Fruit fly (Drosophila melanogaster) whole organism, embryonic: ENCODE results near the gene fz4.

Source experiments
- ATbp ChIP-seq: fragments of 200-800 bp; sonication (Bioruptor generic); optimal IDR thresholded peaks from 2 replicates; lab custom pipeline; 2017; ENCODE audit warnings: missing biosample characterization, mild to moderate bottlenecking, missing genetic modification characterization, missing genetic modification reagents
- Blimp-1 ChIP-seq: fragments of 200-800 bp; sonication (Bioruptor generic); optimal IDR thresholded peaks from 3 replicates; lab custom pipeline; 2018; ENCODE audit warnings: missing biosample characterization, missing genetic modification characterization, mild to moderate bottlenecking, moderate library complexity, missing genetic modification reagents
- CG10565 ChIP-seq: fragments of 200-800 bp; sonication (Bioruptor generic); optimal IDR thresholded peaks from 3 replicates; lab custom pipeline; 2016; ENCODE audit warnings: missing biosample characterization, mild to moderate bottlenecking, missing genetic modification characterization
- CG10654 ChIP-seq: fragments of 200-800 bp; sonication (Bioruptor generic); optimal IDR thresholded peaks from 2 replicates; lab custom pipeline; 2016; ENCODE audit warnings: missing biosample characterization, missing genetic modification characterization
- CG11093 ChIP-seq: fragments of 200-800 bp; sonication (Bioruptor generic); IDR thresholded peaks from 3 replicates; pipeline ENCODE4 v1.3.6; 2022; ENCODE audit warnings: missing biosample characterization, missing genetic modification characterization
- CG11247 ChIP-seq: fragments of 200-800 bp; sonication (Bioruptor generic); IDR thresholded peaks from 2 replicates; pipeline ENCODE4 v1.3.6; 2022; ENCODE audit warnings: missing biosample characterization, missing genetic modification characterization
- CG11456 ChIP-seq: fragments of 200-800 bp; sonication (Bioruptor generic); IDR thresholded peaks from 3 replicates; pipeline ENCODE4 v1.3.6; 2022; ENCODE audit warnings: missing biosample characterization, missing genetic modification characterization
- CG12104 ChIP-seq: fragments of 200-800 bp; sonication (Bioruptor generic); optimal IDR thresholded peaks from 3 replicates; lab custom pipeline; 2016; ENCODE audit warnings: missing biosample characterization, missing genetic modification characterization
- CG13287 ChIP-seq: fragments of 200-800 bp; sonication (Bioruptor generic); IDR thresholded peaks from 2 replicates; pipeline ENCODE4 v1.3.6; 2022; ENCODE audit warnings: missing biosample characterization, missing genetic modification characterization; ENCODE audit not compliant: partially characterized antibody
- CG13775 ChIP-seq: fragments of 200-800 bp; sonication (Bioruptor generic); optimal IDR thresholded peaks from 3 replicates; lab custom pipeline; 2017; ENCODE audit warnings: missing biosample characterization, mild to moderate bottlenecking, missing genetic modification characterization
- CG14710 ChIP-seq: fragments of 200-800 bp; sonication (Bioruptor generic); optimal IDR thresholded peaks from 3 replicates; lab custom pipeline; 2019; ENCODE audit warnings: missing biosample characterization, mild to moderate bottlenecking, missing genetic modification characterization, moderate library complexity
- CG15514 ChIP-seq: fragments of 200-800 bp; sonication (Bioruptor generic); optimal IDR thresholded peaks from 3 replicates; lab custom pipeline; 2017; ENCODE audit warnings: missing biosample characterization, missing genetic modification characterization, mild to moderate bottlenecking, moderate library complexity, missing genetic modification reagents
- CG15696 ChIP-seq: fragments of 200-800 bp; sonication (Bioruptor generic); optimal IDR thresholded peaks from 2 replicates; lab custom pipeline; 2019; ENCODE audit warnings: missing biosample characterization, mild to moderate bottlenecking, missing genetic modification characterization, moderate library complexity
- CG1647 ChIP-seq: fragments of 200-800 bp; sonication (Bioruptor generic); optimal IDR thresholded peaks from 3 replicates; lab custom pipeline; 2016; ENCODE audit warnings: missing biosample characterization, missing genetic modification characterization
- CG17186 ChIP-seq: fragments of 200-800 bp; sonication (Bioruptor generic); optimal IDR thresholded peaks from 3 replicates; lab custom pipeline; 2017; ENCODE audit warnings: missing biosample characterization, missing genetic modification reagents, missing genetic modification characterization
- CG17328 ChIP-seq: fragments of 200-800 bp; sonication (Bioruptor generic); IDR thresholded peaks from 2 replicates; pipeline ENCODE4 v1.3.6; 2022; ENCODE audit warnings: missing biosample characterization, missing genetic modification characterization
- CG18476 ChIP-seq: fragments of 200-800 bp; sonication (Bioruptor generic); optimal IDR thresholded peaks from 2 replicates; lab custom pipeline; 2016; ENCODE audit warnings: missing biosample characterization, mild to moderate bottlenecking, missing genetic modification characterization
- CG2129 ChIP-seq: fragments of 200-800 bp; sonication (Bioruptor generic); IDR thresholded peaks from 2 replicates; pipeline ENCODE4 v1.3.6; 2022; ENCODE audit warnings: missing biosample characterization, missing genetic modification characterization; ENCODE audit not compliant: partially characterized antibody
- CG32772 ChIP-seq: fragments of 200-800 bp; sonication (Bioruptor generic); IDR thresholded peaks from 2 replicates; pipeline ENCODE4 v1.3.6; 2022; ENCODE audit warnings: missing biosample characterization, missing genetic modification characterization
- CG3407 ChIP-seq: fragments of 200-800 bp; sonication (Bioruptor generic); optimal IDR thresholded peaks from 2 replicates; lab custom pipeline; 2018; ENCODE audit warnings: missing biosample characterization, mild to moderate bottlenecking, missing genetic modification characterization
- CG34224 ChIP-seq: fragments of 200-800 bp; sonication (Bioruptor generic); IDR thresholded peaks from 3 replicates; pipeline ENCODE4 v1.3.6; 2022; ENCODE audit warnings: missing biosample characterization, missing genetic modification characterization; ENCODE audit not compliant: partially characterized antibody
- CG4707 ChIP-seq: fragments of 200-800 bp; sonication (Bioruptor generic); optimal IDR thresholded peaks from 2 replicates; lab custom pipeline; 2018; ENCODE audit warnings: missing biosample characterization, mild to moderate bottlenecking, missing genetic modification characterization, moderate library complexity
- CG6254 ChIP-seq: fragments of 200-800 bp; sonication (Bioruptor generic); optimal IDR thresholded peaks from 3 replicates; lab custom pipeline; 2017; ENCODE audit warnings: mild to moderate bottlenecking, missing biosample characterization, missing genetic modification reagents, missing genetic modification characterization
- CG6654 ChIP-seq: fragments of 200-800 bp; sonication (Bioruptor generic); optimal IDR thresholded peaks from 2 replicates; lab custom pipeline; 2017; ENCODE audit warnings: missing biosample characterization, mild to moderate bottlenecking, missing genetic modification characterization
- CG8924 ChIP-seq: fragments of 200-800 bp; optimal IDR thresholded peaks from 3 replicates; lab custom pipeline; 2019; ENCODE audit warnings: missing biosample characterization, mild to moderate bottlenecking, missing genetic modification characterization, moderate library complexity
- CG9609 ChIP-seq: fragments of 200-800 bp; sonication (Bioruptor generic); optimal IDR thresholded peaks from 3 replicates; lab custom pipeline; 2016; ENCODE audit warnings: missing biosample characterization, missing genetic modification characterization
- CHES-1-like ChIP-seq: fragments of 200-800 bp; sonication (Bioruptor generic); optimal IDR thresholded peaks from 2 replicates; lab custom pipeline; 2016; ENCODE audit warnings: missing biosample characterization, missing genetic modification characterization
- CkIIα-i1 ChIP-seq: fragments of 200-800 bp; sonication (Bioruptor generic); IDR thresholded peaks from 2 replicates; pipeline ENCODE4 v1.3.6; 2022; ENCODE audit warnings: missing biosample characterization, missing genetic modification characterization
- Fer2 ChIP-seq: fragments of 200-800 bp; sonication (Bioruptor generic); optimal IDR thresholded peaks from 2 replicates; lab custom pipeline; 2018; ENCODE audit warnings: missing biosample characterization, mild to moderate bottlenecking, missing genetic modification characterization, moderate library complexity
- Gug ChIP-seq: fragments of 200-800 bp; sonication (Bioruptor generic); IDR thresholded peaks from 4 replicates; pipeline ENCODE4 v1.3.6; 2022; ENCODE audit warnings: missing biosample characterization, missing genetic modification characterization
- HLH54F ChIP-seq: fragments of 200-800 bp; sonication (Bioruptor generic); optimal IDR thresholded peaks from 3 replicates; lab custom pipeline; 2016; ENCODE audit warnings: missing biosample characterization, missing genetic modification characterization
- NK7.1 ChIP-seq: fragments of 200-800 bp; sonication (Bioruptor generic); optimal IDR thresholded peaks from 3 replicates; lab custom pipeline; 2016; ENCODE audit warnings: missing biosample characterization, missing genetic modification characterization
- Trl ChIP-seq, 3 experiments: fragments of >200 bp in 2 of 3; fragments of 200-800 bp in 1 of 3; sonication (Bioruptor generic) in 1 of 3; optimal IDR thresholded peaks; 2 replicates in 1 of 3; 3 replicates in 2 of 3; lab custom pipeline; 2016 to 2017; ENCODE audit warnings: missing biosample characterization in 1 of 3, missing genetic modification characterization in 1 of 3
- Vsx1 ChIP-seq: fragments of 200-800 bp; sonication (Bioruptor generic); optimal IDR thresholded peaks from 2 replicates; lab custom pipeline; 2017; ENCODE audit warnings: missing biosample characterization, mild to moderate bottlenecking, missing genetic modification characterization, missing genetic modification reagents
- abd-A ChIP-seq: fragments of 200-800 bp; sonication (Bioruptor generic); optimal IDR thresholded peaks from 3 replicates; lab custom pipeline; 2019; ENCODE audit warnings: missing biosample characterization, mild to moderate bottlenecking, missing genetic modification characterization, moderate library complexity
- ash1 ChIP-seq: fragments of 200-800 bp; sonication (Bioruptor generic); optimal IDR thresholded peaks from 2 replicates; lab custom pipeline; 2018; ENCODE audit warnings: missing biosample characterization, mild to moderate bottlenecking, missing genetic modification characterization
- cas ChIP-seq: fragments of 200-800 bp; sonication (Bioruptor generic); IDR thresholded peaks from 2 replicates; pipeline ENCODE4 v1.3.6; 2022; ENCODE audit warnings: missing biosample characterization, missing genetic modification characterization
- crc ChIP-seq: fragments of 200-800 bp; sonication (Bioruptor generic); optimal IDR thresholded peaks from 2 replicates; lab custom pipeline; 2016; ENCODE audit warnings: missing biosample characterization, missing genetic modification characterization
- crol ChIP-seq: fragments of 200-800 bp; sonication (Bioruptor generic); IDR thresholded peaks from 2 replicates; pipeline ENCODE4 v1.3.6; 2022; ENCODE audit warnings: missing biosample characterization, missing genetic modification characterization
- da ChIP-seq: fragments of 200-800 bp; sonication (Bioruptor generic); optimal IDR thresholded peaks from 2 replicates; lab custom pipeline; 2016; ENCODE audit warnings: missing biosample characterization, missing genetic modification characterization
- disco-r ChIP-seq: fragments of 200-800 bp; sonication (Bioruptor generic); optimal IDR thresholded peaks from 2 replicates; lab custom pipeline; 2016; ENCODE audit warnings: missing biosample characterization, missing genetic modification characterization
- gem ChIP-seq: fragments of 200-800 bp; sonication (Bioruptor generic); optimal IDR thresholded peaks from 2 replicates; lab custom pipeline; 2019; ENCODE audit warnings: missing biosample characterization, mild to moderate bottlenecking, missing genetic modification characterization, moderate library complexity
- grau ChIP-seq: fragments of 200-800 bp; optimal IDR thresholded peaks from 3 replicates; lab custom pipeline; 2019; ENCODE audit warnings: missing biosample characterization, mild to moderate bottlenecking, missing genetic modification characterization, moderate library complexity
- nerfin-1 ChIP-seq: fragments of 200-800 bp; sonication (Bioruptor generic); optimal IDR thresholded peaks from 3 replicates; lab custom pipeline; 2019; ENCODE audit warnings: missing biosample characterization, mild to moderate bottlenecking, missing genetic modification characterization, moderate library complexity
- sens ChIP-seq: fragments of 200-800 bp; sonication (Bioruptor generic); peaks from one replicate; lab custom pipeline; 2016; ENCODE audit warnings: missing biosample characterization, missing genetic modification characterization
- sqz ChIP-seq: fragments of 200-800 bp; sonication (Bioruptor generic); optimal IDR thresholded peaks from 3 replicates; lab custom pipeline; 2018; ENCODE audit warnings: missing biosample characterization, mild to moderate bottlenecking, missing genetic modification characterization
- sug ChIP-seq: fragments of 200-800 bp; optimal IDR thresholded peaks from 2 replicates; lab custom pipeline; 2019; ENCODE audit warnings: missing biosample characterization, mild to moderate bottlenecking, missing genetic modification characterization, moderate library complexity
- tio ChIP-seq: fragments of 200-800 bp; sonication (Bioruptor generic); optimal IDR thresholded peaks from 2 replicates; lab custom pipeline; 2017; ENCODE audit warnings: missing biosample characterization, missing genetic modification characterization, inconsistent platforms
- trem ChIP-seq: fragments of 200-800 bp; optimal IDR thresholded peaks from 3 replicates; lab custom pipeline; 2019; ENCODE audit warnings: missing biosample characterization, mild to moderate bottlenecking, missing genetic modification characterization, moderate library complexity
- zfh1 ChIP-seq: fragments of 200-800 bp; sonication (Bioruptor generic); IDR thresholded peaks from 3 replicates; pipeline ENCODE4 v1.3.6; 2022; ENCODE audit warnings: missing biosample characterization, missing genetic modification characterization

Gene fz4

DNA sequence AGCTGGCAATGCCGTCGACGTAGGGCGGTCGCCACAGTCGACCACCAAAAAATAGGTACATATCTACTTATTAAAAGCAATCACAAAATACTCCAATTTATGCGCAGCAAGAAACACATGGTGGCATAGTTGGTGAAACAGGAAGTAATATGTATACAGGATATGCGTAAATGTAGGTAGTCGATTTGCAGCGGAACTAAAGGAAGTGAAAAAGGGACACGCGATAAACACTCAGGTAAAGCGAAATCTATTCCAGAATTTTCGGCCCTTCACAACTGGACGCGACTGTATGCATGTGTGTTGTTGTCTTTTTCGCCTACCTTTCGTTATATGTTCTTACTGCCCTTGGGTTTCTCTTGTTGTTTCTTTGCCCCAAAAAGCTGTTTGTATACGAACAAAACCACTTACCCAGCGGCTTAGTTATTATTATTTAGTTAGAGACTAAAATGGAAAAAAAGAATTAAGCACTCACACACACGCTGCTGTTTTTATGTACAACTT, 13.6 kb downstream of the fz4 start (continued):
- TF ChIP-seq CG13287 (GFP tag; lab: Robert Waterston, UW) (no peak), sens (GFP tag; lab: Kevin White, UChicago) (peak; percentile 95), Vsx1 (GFP tag; lab: Kevin White, UChicago) (peak; percentile 26), CG15514 (GFP tag; lab: Kevin White, UChicago) (peak; percentile 75), CG15696 (tag; lab: Kevin White, UChicago) (peak; percentile 80), CG17186 (GFP tag; lab: Kevin White, UChicago) (peak; percentile 19), CG3407 (peak; percentile 67), CG34224 (GFP tag; lab: Robert Waterston, UW) (0 out of 3 replicates have a peak, but pooled peaks have one; percentile 9), CG4707 (GFP tag; lab: Kevin White, UChicago) (peak; percentile 44), gem (tag; lab: Kevin White, UChicago) (peak; percentile 90), Fer2 (peak; percentile 70), CG11456 (GFP tag; lab: Robert Waterston, UW) (peak; percentile 66; the same call in 2 of the 3 replicates), Gug (GFP tag; lab: Robert Waterston, UW) (peak; percentile 65; the same call in 3 of the 4 replicates), HLH54F (GFP tag; lab: Kevin White, UChicago) (peak; percentile 75), zfh1 (GFP tag; lab: Robert Waterston, UW) (peak; percentile 63; the same call in 2 of the 3 replicates), CG6654 (GFP tag; lab: Kevin White, UChicago) (peak; percentile 49), trem (tag; lab: Kevin White, UChicago) (peak; percentile 54), CG14710 (peak; percentile 79), tio (GFP tag; lab: Kevin White, UChicago) (peak; percentile 61), CG9609 (peak; percentile 68), CG8924 (tag; lab: Kevin White, UChicago) (peak; percentile 88), CG17328 (GFP tag; lab: Robert Waterston, UW) (peak; percentile 67; the same call in 1 of the 2 replicates), nerfin-1 (tag; lab: Kevin White, UChicago) (peak; percentile 78), disco-r (GFP tag; lab: Kevin White, UChicago) (peak; percentile 47), ash1 (no peak), CG12104 (GFP tag; lab: Kevin White, UChicago) (peak; percentile 71), sqz (no peak), CG11247 (peak; percentile 68; the same call in 1 of the 2 replicates), NK7.1 (peak; percentile 16), sug (tag; lab: Kevin White, UChicago) (peak; percentile 80), grau (tag; lab: Kevin White, UChicago) (peak; percentile 89), CG32772 (peak; percentile 39), abd-A (peak; percentile 3), ATbp (peak; percentile 82), CG10565 (GFP tag; lab: Kevin White, UChicago) (no peak), CG1647 (GFP tag; lab: Kevin White, UChicago) (peak; percentile 29)

DNA sequence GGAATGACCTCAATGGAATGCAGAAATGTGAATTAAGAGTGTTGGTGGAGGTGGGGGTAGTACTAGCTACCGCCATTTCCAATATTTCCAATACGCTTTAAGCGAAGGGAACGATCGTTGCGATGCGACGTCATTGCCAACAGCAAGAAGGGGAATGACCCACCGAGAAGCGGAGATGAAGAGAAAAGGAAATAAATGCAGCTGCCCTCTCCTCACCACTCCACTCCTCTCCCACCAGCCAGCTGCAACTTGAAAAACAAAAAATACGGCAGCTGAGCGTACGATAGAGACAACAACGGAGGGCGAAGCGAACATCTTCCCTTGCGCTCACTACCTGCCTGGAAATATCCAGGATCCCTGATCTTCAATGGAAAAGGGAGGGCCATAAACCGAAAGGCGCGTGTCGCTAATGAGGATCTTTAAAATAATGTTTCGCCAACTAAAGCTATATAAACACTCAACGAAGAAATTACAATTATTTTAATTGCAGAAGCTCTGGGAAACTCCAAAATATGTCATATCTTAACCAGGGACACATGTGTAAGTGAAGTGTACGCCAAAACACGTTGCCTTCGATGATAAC, 14.1 kb downstream of the fz4 start:
- TF ChIP-seq CG10654 (no peak), CG11093 (GFP tag; lab: Robert Waterston, UW) (no peak), CG2129 (GFP tag; lab: Robert Waterston, UW) (no peak), CkIIα-i1 (GFP tag; lab: Robert Waterston, UW) (no peak), CG32772 (no peak), CHES-1-like (GFP tag; lab: Kevin White, UChicago) (no peak), crol (GFP tag; lab: Robert Waterston, UW) (peak; percentile 86), CG6254 (no peak), Trl (optimal IDR thresholded peaks at IDR 0.05; lab: Kevin White, UChicago) (peak in 1 of 2 experiments; percentile 45), Trl (GFP tag; optimal IDR thresholded peaks at IDR 0.05; lab: Kevin White, UChicago) (no peak), cas (GFP tag; lab: Robert Waterston, UW) (no peak), Blimp-1 (GFP tag; lab: Kevin White, UChicago) (no peak), CG13775 (GFP tag; lab: Kevin White, UChicago) (no peak), da (GFP tag; lab: Kevin White, UChicago) (no peak), Gug (GFP tag; lab: Robert Waterston, UW) (no peak), crc (GFP tag; lab: Kevin White, UChicago) (no peak), CG18476 (GFP tag; lab: Kevin White, UChicago) (no peak)
